Fruit fly (Drosophila melanogaster) whole organism, embryonic: ENCODE measurements around the gene SmD1.

ENCODE experiments used
- Bteb2 ChIP-seq: fragments of 200-800 bp; sonication (Bioruptor generic); optimal IDR thresholded peaks from 2 replicates; lab custom pipeline; 2016; ENCODE audit warnings: missing biosample characterization, missing genetic modification characterization
- CG10274 ChIP-seq: fragments of 200-800 bp; sonication (Bioruptor generic); optimal IDR thresholded peaks from 3 replicates; lab custom pipeline; 2017; ENCODE audit warnings: missing biosample characterization, mild to moderate bottlenecking, missing genetic modification characterization
- CG11085 ChIP-seq: fragments of 200-800 bp; sonication (Bioruptor generic); IDR thresholded peaks from 2 replicates; pipeline ENCODE4 v1.3.6; 2022; ENCODE audit warnings: missing biosample characterization, missing genetic modification characterization
- CG11696 ChIP-seq: fragments of 200-800 bp; sonication (Bioruptor generic); IDR thresholded peaks from 2 replicates; pipeline ENCODE4 v1.3.6; 2022; ENCODE audit warnings: missing biosample characterization, missing genetic modification characterization
- CG12299 ChIP-seq: fragments of 200-800 bp; sonication (Bioruptor generic); optimal IDR thresholded peaks from 2 replicates; lab custom pipeline; 2018; ENCODE audit warnings: missing biosample characterization, mild to moderate bottlenecking, missing genetic modification characterization
- CG15073 ChIP-seq: fragments of 200-800 bp; sonication (Bioruptor generic); optimal IDR thresholded peaks from 2 replicates; lab custom pipeline; 2016; ENCODE audit warnings: missing biosample characterization, missing genetic modification characterization
- CG17829 ChIP-seq: fragments of 200-800 bp; optimal IDR thresholded peaks from 2 replicates; lab custom pipeline; 2019; ENCODE audit warnings: missing biosample characterization, mild to moderate bottlenecking, missing genetic modification characterization, moderate library complexity
- CG18262 ChIP-seq: fragments of 200-800 bp; optimal IDR thresholded peaks from 3 replicates; lab custom pipeline; 2019; ENCODE audit warnings: missing biosample characterization, mild to moderate bottlenecking, missing genetic modification characterization, moderate library complexity
- CG30020 ChIP-seq: fragments of 200-800 bp; optimal IDR thresholded peaks from 2 replicates; lab custom pipeline; 2019; ENCODE audit warnings: missing biosample characterization, mild to moderate bottlenecking, missing genetic modification characterization, moderate library complexity
- CG34376 ChIP-seq: fragments of 200-800 bp; sonication (Bioruptor generic); optimal IDR thresholded peaks from 2 replicates; lab custom pipeline; 2018; ENCODE audit warnings: missing biosample characterization, mild to moderate bottlenecking, missing genetic modification characterization
- CG3726 ChIP-seq: fragments of 200-800 bp; sonication (Bioruptor generic); IDR thresholded peaks from 3 replicates; pipeline ENCODE4, ENCODE4 v1.3.6; 2022; ENCODE audit warnings: missing biosample characterization, missing genetic modification characterization
- CG3847 ChIP-seq: fragments of 200-800 bp; sonication (Bioruptor generic); IDR thresholded peaks from 2 replicates; pipeline ENCODE4 v1.3.6; 2022; ENCODE audit warnings: missing biosample characterization, missing genetic modification characterization
- CG4360 ChIP-seq: fragments of 200-800 bp; sonication (Bioruptor generic); IDR thresholded peaks from 2 replicates; pipeline ENCODE4 v1.3.6; 2022; ENCODE audit warnings: missing biosample characterization, missing genetic modification characterization
- CG6175 ChIP-seq: fragments of 200-800 bp; sonication (Bioruptor generic); IDR thresholded peaks from 3 replicates; pipeline ENCODE4 v1.3.6; 2022; ENCODE audit warnings: missing biosample characterization, missing genetic modification characterization
- CG6791 ChIP-seq: fragments of 200-800 bp; sonication (Bioruptor generic); IDR thresholded peaks from 3 replicates; pipeline ENCODE4 v1.3.6; 2022; ENCODE audit warnings: missing biosample characterization, missing genetic modification characterization; ENCODE audit not compliant: partially characterized antibody
- CG8388 ChIP-seq: fragments of 200-800 bp; sonication (Bioruptor generic); optimal IDR thresholded peaks from 2 replicates; lab custom pipeline; 2019; ENCODE audit warnings: missing biosample characterization, mild to moderate bottlenecking, missing genetic modification characterization, moderate library complexity
- CG9215 ChIP-seq: fragments of 200-800 bp; sonication (Bioruptor generic); IDR thresholded peaks from 2 replicates; pipeline ENCODE4 v1.3.6; 2022; ENCODE audit warnings: missing biosample characterization, missing genetic modification characterization
- CG9797 ChIP-seq: fragments of 200-800 bp; sonication (Bioruptor generic); optimal IDR thresholded peaks from 3 replicates; lab custom pipeline; 2018; ENCODE audit warnings: missing biosample characterization, mild to moderate bottlenecking, missing genetic modification characterization
- D ChIP-seq, 2 experiments: fragments of 200-800 bp in 1 of 2; fragments of >200 bp in 1 of 2; sonication (Bioruptor generic) in 1 of 2; optimal IDR thresholded peaks; 2 replicates in 1 of 2; 3 replicates in 1 of 2; lab custom pipeline; 2017; ENCODE audit warnings: mild to moderate bottlenecking in 1 of 2, missing biosample characterization in 1 of 2, missing genetic modification characterization in 1 of 2, missing genetic modification reagents in 1 of 2
- Dip2 ChIP-seq: fragments of 200-800 bp; sonication (Bioruptor generic); IDR thresholded peaks from 2 replicates; pipeline ENCODE4 v1.3.6; 2022; ENCODE audit warnings: missing biosample characterization, missing genetic modification characterization
- Dll ChIP-seq: fragments of 200-800 bp; sonication (Bioruptor generic); IDR thresholded peaks from 4 replicates; pipeline ENCODE4 v1.3.6; 2022; ENCODE audit warnings: missing biosample characterization, missing genetic modification characterization; ENCODE audit not compliant: partially characterized antibody
- Dp ChIP-seq: fragments of 200-800 bp; sonication (Bioruptor generic); optimal IDR thresholded peaks from 2 replicates; lab custom pipeline; 2018; ENCODE audit warnings: missing biosample characterization, mild to moderate bottlenecking, missing genetic modification characterization, moderate library complexity
- Fer2 ChIP-seq: fragments of 200-800 bp; sonication (Bioruptor generic); optimal IDR thresholded peaks from 2 replicates; lab custom pipeline; 2018; ENCODE audit warnings: missing biosample characterization, mild to moderate bottlenecking, missing genetic modification characterization, moderate library complexity
- GATAe ChIP-seq: fragments of 200-800 bp; sonication (Bioruptor generic); conservative IDR thresholded peaks from 2 replicates; pipeline ENCODE4 v1.3.6; 2022; ENCODE audit warnings: missing biosample characterization, missing genetic modification characterization
- MBD-R2 ChIP-seq: fragments of 200-800 bp; sonication (Bioruptor generic); IDR thresholded peaks from 2 replicates; pipeline ENCODE4 v1.3.6; 2022; ENCODE audit warnings: missing biosample characterization, missing genetic modification characterization
- Opbp ChIP-seq: fragments of 200-800 bp; sonication (Bioruptor generic); IDR thresholded peaks from 3 replicates; pipeline ENCODE4 v1.3.6; 2022; ENCODE audit warnings: missing biosample characterization, missing genetic modification characterization; ENCODE audit not compliant: partially characterized antibody
- Pdp1 ChIP-seq, 2 experiments: fragments of 200-800 bp; sonication (Bioruptor generic); optimal IDR thresholded peaks; 3 replicates each; lab custom pipeline; 2016; ENCODE audit warnings: missing biosample characterization in 2 of 2, missing genetic modification characterization in 2 of 2, mild to moderate bottlenecking in 1 of 2, moderate library complexity in 1 of 2
- Ravus ChIP-seq: fragments of 200-800 bp; sonication (Bioruptor generic); IDR thresholded peaks from 2 replicates; pipeline ENCODE4 v1.3.6; 2022; ENCODE audit warnings: missing biosample characterization, missing genetic modification characterization
- Side ChIP-seq: fragments of 200-800 bp; sonication (Bioruptor generic); optimal IDR thresholded peaks from 2 replicates; lab custom pipeline; 2016; ENCODE audit warnings: missing biosample characterization, missing genetic modification characterization
- Sin3A ChIP-seq: fragments of >200 bp; optimal IDR thresholded peaks from 2 replicates; lab custom pipeline; 2018
- Sry-δ ChIP-seq: fragments of 200-800 bp; sonication (Bioruptor generic); optimal IDR thresholded peaks from 2 replicates; lab custom pipeline; 2016; ENCODE audit warnings: missing biosample characterization, missing genetic modification characterization
- Ssrp ChIP-seq: fragments of 200-800 bp; sonication (Bioruptor generic); optimal IDR thresholded peaks from 2 replicates; lab custom pipeline; 2018; ENCODE audit warnings: missing biosample characterization, mild to moderate bottlenecking, missing genetic modification characterization, moderate library complexity
- amos ChIP-seq: fragments of 200-800 bp; sonication (Bioruptor generic); IDR thresholded peaks from 2 replicates; pipeline ENCODE4 v1.3.6; 2022; ENCODE audit warnings: missing biosample characterization, missing genetic modification characterization; ENCODE audit not compliant: partially characterized antibody
- cg ChIP-seq: fragments of 200-800 bp; sonication (Bioruptor generic); optimal IDR thresholded peaks from 3 replicates; lab custom pipeline; 2019; ENCODE audit warnings: missing biosample characterization, mild to moderate bottlenecking, missing genetic modification characterization, moderate library complexity
- dan ChIP-seq: fragments of 200-800 bp; sonication (Bioruptor generic); IDR thresholded peaks from 2 replicates; pipeline ENCODE4 v1.3.6; 2022; ENCODE audit warnings: missing biosample characterization, missing genetic modification characterization
- disco-r ChIP-seq: fragments of 200-800 bp; sonication (Bioruptor generic); optimal IDR thresholded peaks from 2 replicates; lab custom pipeline; 2016; ENCODE audit warnings: missing biosample characterization, missing genetic modification characterization
- fd64A ChIP-seq: fragments of 200-800 bp; sonication (Bioruptor generic); optimal IDR thresholded peaks from 3 replicates; lab custom pipeline; 2018; ENCODE audit warnings: missing biosample characterization, mild to moderate bottlenecking, missing genetic modification characterization
- hbn ChIP-seq: fragments of 200-800 bp; sonication (Bioruptor generic); IDR thresholded peaks from 2 replicates; pipeline ENCODE4 v1.3.6; 2022; ENCODE audit warnings: missing biosample characterization, missing genetic modification characterization; ENCODE audit not compliant: partially characterized antibody
- inv ChIP-seq: fragments of 200-800 bp; sonication (Bioruptor generic); IDR thresholded peaks from 2 replicates; pipeline ENCODE4 v1.3.6; 2022; ENCODE audit warnings: missing biosample characterization, missing genetic modification characterization; ENCODE audit not compliant: partially characterized antibody
- knrl ChIP-seq: fragments of 200-800 bp; sonication (Bioruptor generic); IDR thresholded peaks from 3 replicates; pipeline ENCODE4 v1.3.6; 2022; ENCODE audit warnings: missing biosample characterization, missing genetic modification characterization; ENCODE audit not compliant: partially characterized antibody
- mld ChIP-seq: fragments of 200-800 bp; sonication (Bioruptor generic); IDR thresholded peaks from 3 replicates; pipeline ENCODE4 v1.3.6; 2022; ENCODE audit warnings: missing biosample characterization, missing genetic modification characterization; ENCODE audit not compliant: partially characterized antibody
- pzg ChIP-seq: fragments of 200-800 bp; sonication (Bioruptor generic); optimal IDR thresholded peaks from 3 replicates; lab custom pipeline; 2018; ENCODE audit warnings: missing biosample characterization, mild to moderate bottlenecking, missing genetic modification characterization, moderate library complexity
- sc ChIP-seq, 3 experiments: fragments of >200 bp in 2 of 3; fragments of 200-800 bp in 1 of 3; sonication (Bioruptor generic) in 1 of 3; optimal IDR thresholded peaks; 2 replicates in 2 of 3; 3 replicates in 1 of 3; lab custom pipeline; 2017; ENCODE audit warnings: mild to moderate bottlenecking in 1 of 3, missing biosample characterization in 1 of 3, missing genetic modification characterization in 1 of 3, missing genetic modification reagents in 1 of 3
- sens-2 ChIP-seq: fragments of 200-800 bp; sonication (Bioruptor generic); IDR thresholded peaks from 2 replicates; pipeline ENCODE4 v1.3.6; 2022; ENCODE audit warnings: missing biosample characterization, missing genetic modification characterization
- stwl ChIP-seq: fragments of 200-800 bp; sonication (Bioruptor generic); optimal IDR thresholded peaks from 3 replicates; lab custom pipeline; 2018; ENCODE audit warnings: missing biosample characterization, mild to moderate bottlenecking, missing genetic modification characterization, moderate library complexity
- tna ChIP-seq: fragments of 200-800 bp; sonication (Bioruptor generic); IDR thresholded peaks from 2 replicates; pipeline ENCODE4 v1.3.6; 2022; ENCODE audit warnings: missing biosample characterization, missing genetic modification characterization; ENCODE audit not compliant: partially characterized antibody
- vnd ChIP-seq: fragments of 200-800 bp; sonication (Bioruptor generic); IDR thresholded peaks from 3 replicates; pipeline ENCODE4 v1.3.6; 2022; ENCODE audit warnings: missing biosample characterization, missing genetic modification characterization; ENCODE audit not compliant: partially characterized antibody

The SmD1 gene

dm6 chr3L:12778616-12779015, 44.2 kb upstream of the SmD1 start, which contains the start of gene CG32106:
Gene CG32106, minus strand, starts transcription at chr3L:12778716.
- TF ChIP-seq Pdp1 (GFP tag; optimal IDR thresholded peaks at IDR 0.05; lab: Kevin White, UChicago) (no peak), Ravus (GFP tag; lab: Robert Waterston, UW) (no peak), Ssrp (no peak), CG18262 (no peak), vnd (GFP tag; lab: Robert Waterston, UW) (no peak), Dip2 (no peak), CG9797 (GFP tag; lab: Kevin White, UChicago) (no peak), CG4360 (GFP tag; lab: Robert Waterston, UW) (no peak), CG3726 (GFP tag; lab: Robert Waterston, UW) (no peak), sens-2 (GFP tag; lab: Robert Waterston, UW) (no peak), CG17829 (no peak), CG3847 (no peak), CG11696 (GFP tag; lab: Robert Waterston, UW) (no peak), mld (GFP tag; lab: Robert Waterston, UW) (no peak), CG15073 (no peak), disco-r (GFP tag; lab: Kevin White, UChicago) (no peak), CG11085 (no peak), sc (optimal IDR thresholded peaks at IDR 0.05; lab: Kevin White, UChicago) (no peak), sc (GFP tag; optimal IDR thresholded peaks at IDR 0.05; lab: Kevin White, UChicago) (no peak), CG6175 (GFP tag; lab: Robert Waterston, UW) (no peak), CG10274 (GFP tag; lab: Kevin White, UChicago) (no peak)

dm6 chr3L:12772740-12773686, 38.6 kb upstream of the SmD1 start, which contains the start of gene Hip1:
Gene Hip1, minus strand, starts transcription at chr3L:12773573.
- TF ChIP-seq CG8388 (GFP tag; lab: Kevin White, UChicago) (no peak), inv (GFP tag; lab: Robert Waterston, UW) (peak; percentile 79), Bteb2 (GFP tag; lab: Kevin White, UChicago) (no peak), amos (GFP tag; lab: Robert Waterston, UW) (peak; percentile 94; the same call in 1 of the 2 replicates), pzg (peak; percentile 70), CG34376 (GFP tag; lab: Kevin White, UChicago) (peak; percentile 48), CG6791 (GFP tag; lab: Robert Waterston, UW) (peak; percentile 89), fd64A (no peak), D (optimal IDR thresholded peaks at IDR 0.05; lab: Kevin White, UChicago) (no peak), D (GFP tag; optimal IDR thresholded peaks at IDR 0.05; lab: Kevin White, UChicago) (no peak), Sry-δ (GFP tag; lab: Kevin White, UChicago) (peak; percentile 95), Sin3A (lab: Kevin White, UChicago) (peak; percentile 13), Dll (GFP tag; lab: Robert Waterston, UW) (peak; percentile 88), CG30020 (peak; percentile 34), GATAe (peak; percentile 84), tna (GFP tag; lab: Robert Waterston, UW) (peak; percentile 84), MBD-R2 (peak; percentile 64), Fer2 (tag; lab: Kevin White, UChicago) (no peak), CG9215 (GFP tag; lab: Robert Waterston, UW) (no peak), dan (GFP tag; lab: Robert Waterston, UW) (no peak), Side (GFP tag; lab: Kevin White, UChicago) (peak; percentile 14), CG12299 (tag; lab: Kevin White, UChicago) (peak; percentile 43), cg (GFP tag; lab: Kevin White, UChicago) (peak; percentile 57), stwl (tag; lab: Kevin White, UChicago) (peak; percentile 65), Opbp (GFP tag; lab: Robert Waterston, UW) (peak; percentile 87), knrl (GFP tag; lab: Robert Waterston, UW) (peak; percentile 85), Dp (GFP tag; lab: Kevin White, UChicago) (peak; percentile 88), hbn (peak; percentile 81)
